Fruit fly (Drosophila melanogaster) whole organism, embryonic: ENCODE data around the gene slpr.
A peak's percentile ranks its signal among the peaks of the same experiment; 100 is the strongest.

Source experiments
- Aef1 ChIP-seq: fragments of 200-800 bp; sonication (Bioruptor generic); IDR thresholded peaks from 3 replicates; pipeline ENCODE4 v1.3.6; 2022; ENCODE audit warnings: missing biosample characterization, missing genetic modification characterization
- CG10543 ChIP-seq: fragments of 200-800 bp; sonication (Bioruptor generic); optimal IDR thresholded peaks from 3 replicates; lab custom pipeline; 2017; ENCODE audit warnings: missing biosample characterization, mild to moderate bottlenecking, missing genetic modification characterization, moderate library complexity
- CG10654 ChIP-seq: fragments of 200-800 bp; sonication (Bioruptor generic); optimal IDR thresholded peaks from 2 replicates; lab custom pipeline; 2016; ENCODE audit warnings: missing biosample characterization, missing genetic modification characterization
- CG11504 ChIP-seq: fragments of 200-800 bp; sonication (Bioruptor generic); optimal IDR thresholded peaks from 3 replicates; lab custom pipeline; 2019; ENCODE audit warnings: missing biosample characterization, mild to moderate bottlenecking, missing genetic modification characterization, moderate library complexity
- CG11723 ChIP-seq: fragments of 200-800 bp; sonication (Bioruptor generic); optimal IDR thresholded peaks from 2 replicates; lab custom pipeline; 2017; ENCODE audit warnings: missing biosample characterization, mild to moderate bottlenecking, missing genetic modification characterization
- CG12391 ChIP-seq: fragments of 200-800 bp; sonication (Bioruptor generic); optimal IDR thresholded peaks from 3 replicates; lab custom pipeline; 2018; ENCODE audit warnings: missing biosample characterization, mild to moderate bottlenecking, missing genetic modification characterization, moderate library complexity
- CG12659 ChIP-seq: fragments of 200-800 bp; sonication (Bioruptor generic); optimal IDR thresholded peaks from 3 replicates; lab custom pipeline; 2017; ENCODE audit warnings: mild to moderate bottlenecking, missing biosample characterization, missing genetic modification reagents, missing genetic modification characterization
- CG13424 ChIP-seq: fragments of 200-800 bp; sonication (Bioruptor generic); optimal IDR thresholded peaks from 2 replicates; lab custom pipeline; 2019; ENCODE audit warnings: missing biosample characterization, mild to moderate bottlenecking, missing genetic modification characterization, moderate library complexity
- CG13775 ChIP-seq: fragments of 200-800 bp; sonication (Bioruptor generic); optimal IDR thresholded peaks from 3 replicates; lab custom pipeline; 2017; ENCODE audit warnings: missing biosample characterization, mild to moderate bottlenecking, missing genetic modification characterization
- CG15011 ChIP-seq: fragments of 200-800 bp; sonication (Bioruptor generic); optimal IDR thresholded peaks from 3 replicates; lab custom pipeline; 2018; ENCODE audit warnings: missing biosample characterization, mild to moderate bottlenecking, missing genetic modification characterization
- CG16815 ChIP-seq: fragments of 200-800 bp; sonication (Bioruptor generic); optimal IDR thresholded peaks from 3 replicates; lab custom pipeline; 2017; ENCODE audit warnings: missing biosample characterization, mild to moderate bottlenecking, missing genetic modification characterization
- CG17912 ChIP-seq: fragments of 200-800 bp; sonication (Bioruptor generic); optimal IDR thresholded peaks from 2 replicates; lab custom pipeline; 2018; ENCODE audit warnings: missing biosample characterization, mild to moderate bottlenecking, missing genetic modification characterization
- CG1792 ChIP-seq: fragments of 200-800 bp; sonication (Bioruptor generic); optimal IDR thresholded peaks from 2 replicates; lab custom pipeline; 2016; ENCODE audit warnings: missing biosample characterization, missing genetic modification characterization
- CG18262 ChIP-seq: fragments of 200-800 bp; optimal IDR thresholded peaks from 3 replicates; lab custom pipeline; 2019; ENCODE audit warnings: missing biosample characterization, mild to moderate bottlenecking, missing genetic modification characterization, moderate library complexity
- CG1832 ChIP-seq: fragments of 200-800 bp; sonication (Bioruptor generic); optimal IDR thresholded peaks from 2 replicates; lab custom pipeline; 2017; ENCODE audit warnings: missing biosample characterization, mild to moderate bottlenecking, missing genetic modification characterization, inconsistent platforms
- CG2678 ChIP-seq: fragments of 200-800 bp; sonication (Bioruptor generic); optimal IDR thresholded peaks from 3 replicates; lab custom pipeline; 2019; ENCODE audit warnings: missing biosample characterization, mild to moderate bottlenecking, missing genetic modification characterization, moderate library complexity
- CG30403 ChIP-seq: fragments of 200-800 bp; sonication (Bioruptor generic); optimal IDR thresholded peaks from 3 replicates; lab custom pipeline; 2016; ENCODE audit warnings: missing biosample characterization, missing genetic modification characterization
- CG31441 ChIP-seq: fragments of 200-800 bp; sonication (Bioruptor generic); IDR thresholded peaks from 2 replicates; pipeline ENCODE4 v1.3.6; 2022; ENCODE audit warnings: missing biosample characterization, missing genetic modification characterization
- CG3281 ChIP-seq: fragments of 200-800 bp; sonication (Bioruptor generic); optimal IDR thresholded peaks from 3 replicates; lab custom pipeline; 2017; ENCODE audit warnings: missing biosample characterization, mild to moderate bottlenecking, missing genetic modification characterization
- CG7556 ChIP-seq: fragments of 200-800 bp; sonication (Bioruptor generic); optimal IDR thresholded peaks from 2 replicates; lab custom pipeline; 2017; ENCODE audit warnings: missing biosample characterization, mild to moderate bottlenecking, missing genetic modification characterization
- CG9437 ChIP-seq: fragments of 200-800 bp; sonication (Bioruptor generic); optimal IDR thresholded peaks from 2 replicates; lab custom pipeline; 2018; ENCODE audit warnings: missing biosample characterization, mild to moderate bottlenecking, missing genetic modification characterization
- CG9727 ChIP-seq: fragments of 200-800 bp; sonication (Bioruptor generic); optimal IDR thresholded peaks from 3 replicates; lab custom pipeline; 2017; ENCODE audit warnings: missing biosample characterization, mild to moderate bottlenecking, missing genetic modification characterization
- CG9797 ChIP-seq: fragments of 200-800 bp; sonication (Bioruptor generic); optimal IDR thresholded peaks from 3 replicates; lab custom pipeline; 2018; ENCODE audit warnings: missing biosample characterization, mild to moderate bottlenecking, missing genetic modification characterization
- CoRest ChIP-seq: fragments of 200-800 bp; sonication (Bioruptor generic); optimal IDR thresholded peaks from 3 replicates; lab custom pipeline; 2018; ENCODE audit warnings: missing biosample characterization, mild to moderate bottlenecking, missing genetic modification characterization, moderate library complexity
- Deaf1 ChIP-seq: fragments of 200-800 bp; optimal IDR thresholded peaks from 3 replicates; lab custom pipeline; 2019; ENCODE audit warnings: missing biosample characterization, mild to moderate bottlenecking, missing genetic modification characterization, moderate library complexity
- H2.0 ChIP-seq: fragments of 200-800 bp; sonication (Bioruptor generic); IDR thresholded peaks from 2 replicates; pipeline ENCODE4 v1.3.6; 2022; ENCODE audit warnings: missing biosample characterization, missing genetic modification characterization
- Hr51 ChIP-seq, 2 experiments: fragments of 200-800 bp; sonication (Bioruptor generic); optimal IDR thresholded peaks; 2 replicates in 1 of 2; 3 replicates in 1 of 2; lab custom pipeline; 2016 to 2018; ENCODE audit warnings: missing biosample characterization in 2 of 2, missing genetic modification characterization in 2 of 2, mild to moderate bottlenecking in 1 of 2, moderate library complexity in 1 of 2
- MTF-1 ChIP-seq: fragments of 200-800 bp; sonication (Bioruptor generic); optimal IDR thresholded peaks from 2 replicates; lab custom pipeline; 2018; ENCODE audit warnings: missing biosample characterization, mild to moderate bottlenecking, missing genetic modification characterization, borderline replicate concordance
- Mad ChIP-seq: fragments of 200-800 bp; sonication (Bioruptor generic); optimal IDR thresholded peaks from 2 replicates; lab custom pipeline; 2016; ENCODE audit warnings: missing biosample characterization, missing genetic modification characterization
- Med ChIP-seq: fragments of 200-800 bp; sonication (Bioruptor generic); peaks from one replicate; lab custom pipeline; 2016; ENCODE audit warnings: missing biosample characterization, missing genetic modification characterization, mild to moderate bottlenecking, inconsistent platforms, moderate library complexity
- Meics ChIP-seq: fragments of 200-800 bp; sonication (Bioruptor generic); optimal IDR thresholded peaks from 2 replicates; lab custom pipeline; 2017; ENCODE audit warnings: missing biosample characterization, mild to moderate bottlenecking, missing genetic modification characterization
- Nf-YC ChIP-seq: fragments of 200-800 bp; optimal IDR thresholded peaks from 3 replicates; lab custom pipeline; 2019; ENCODE audit warnings: missing biosample characterization, mild to moderate bottlenecking, missing genetic modification characterization, moderate library complexity
- Ravus ChIP-seq: fragments of 200-800 bp; sonication (Bioruptor generic); IDR thresholded peaks from 2 replicates; pipeline ENCODE4 v1.3.6; 2022; ENCODE audit warnings: missing biosample characterization, missing genetic modification characterization
- Sox100B ChIP-seq: fragments of 200-800 bp; sonication (Bioruptor generic); optimal IDR thresholded peaks from 3 replicates; lab custom pipeline; 2018; ENCODE audit warnings: missing biosample characterization, mild to moderate bottlenecking, missing genetic modification characterization
- Ssrp ChIP-seq: fragments of 200-800 bp; sonication (Bioruptor generic); optimal IDR thresholded peaks from 2 replicates; lab custom pipeline; 2018; ENCODE audit warnings: missing biosample characterization, mild to moderate bottlenecking, missing genetic modification characterization, moderate library complexity
- az2 ChIP-seq: fragments of 200-800 bp; sonication (Bioruptor generic); optimal IDR thresholded peaks from 3 replicates; lab custom pipeline; 2016; ENCODE audit warnings: missing biosample characterization, missing genetic modification characterization
- fd3F ChIP-seq: fragments of 200-800 bp; sonication (Bioruptor generic); optimal IDR thresholded peaks from 2 replicates; lab custom pipeline; 2018; ENCODE audit warnings: missing biosample characterization, mild to moderate bottlenecking, missing genetic modification characterization, moderate library complexity
- grau ChIP-seq: fragments of 200-800 bp; optimal IDR thresholded peaks from 3 replicates; lab custom pipeline; 2019; ENCODE audit warnings: missing biosample characterization, mild to moderate bottlenecking, missing genetic modification characterization, moderate library complexity
- h ChIP-seq: fragments of >200 bp; optimal IDR thresholded peaks from 2 replicates; lab custom pipeline; 2017
- hbn ChIP-seq: fragments of 200-800 bp; sonication (Bioruptor generic); IDR thresholded peaks from 2 replicates; pipeline ENCODE4 v1.3.6; 2022; ENCODE audit warnings: missing biosample characterization, missing genetic modification characterization; ENCODE audit not compliant: partially characterized antibody
- lola ChIP-seq, 3 experiments: fragments of >200 bp in 2 of 3; fragments of 200-800 bp in 1 of 3; sonication (Bioruptor generic) in 1 of 3; optimal IDR thresholded peaks; 2 replicates each; lab custom pipeline; 2017 to 2019; ENCODE audit warnings: missing biosample characterization in 3 of 3, missing genetic modification characterization in 3 of 3, mild to moderate bottlenecking in 1 of 3, moderate library complexity in 1 of 3
- nmo ChIP-seq: fragments of 200-800 bp; sonication (Bioruptor generic); optimal IDR thresholded peaks from 2 replicates; lab custom pipeline; 2018; ENCODE audit warnings: missing biosample characterization, mild to moderate bottlenecking, missing genetic modification characterization, moderate library complexity
- otp ChIP-seq: fragments of 200-800 bp; sonication (Bioruptor generic); IDR thresholded peaks from 3 replicates; pipeline ENCODE4, ENCODE4 v1.3.6; 2022; ENCODE audit warnings: missing biosample characterization, missing genetic modification characterization
- phol ChIP-seq: fragments of 200-800 bp; sonication (Bioruptor generic); optimal IDR thresholded peaks from 3 replicates; lab custom pipeline; 2018; ENCODE audit warnings: missing biosample characterization, mild to moderate bottlenecking, missing genetic modification characterization, moderate library complexity
- row ChIP-seq: fragments of 200-800 bp; sonication (Bioruptor generic); IDR thresholded peaks from 3 replicates; pipeline ENCODE4 v1.3.6; 2022; ENCODE audit warnings: missing biosample characterization, missing genetic modification characterization
- run ChIP-seq: fragments of 200-800 bp; sonication (Bioruptor generic); optimal IDR thresholded peaks from 3 replicates; lab custom pipeline; 2018; ENCODE audit warnings: missing biosample characterization, mild to moderate bottlenecking, missing genetic modification characterization
- sens ChIP-seq: fragments of 200-800 bp; sonication (Bioruptor generic); peaks from one replicate; lab custom pipeline; 2016; ENCODE audit warnings: missing biosample characterization, missing genetic modification characterization
- sr ChIP-seq: fragments of 200-800 bp; sonication (Bioruptor generic); IDR thresholded peaks from 3 replicates; pipeline ENCODE4 v1.3.6; 2022; ENCODE audit warnings: missing biosample characterization, missing genetic modification characterization
- tio ChIP-seq: fragments of 200-800 bp; sonication (Bioruptor generic); optimal IDR thresholded peaks from 2 replicates; lab custom pipeline; 2017; ENCODE audit warnings: missing biosample characterization, missing genetic modification characterization, inconsistent platforms
- unpg ChIP-seq: fragments of 200-800 bp; sonication (Bioruptor generic); optimal IDR thresholded peaks from 3 replicates; lab custom pipeline; 2018; ENCODE audit warnings: missing biosample characterization, mild to moderate bottlenecking, missing genetic modification characterization, moderate library complexity

Gene slpr

DNA sequence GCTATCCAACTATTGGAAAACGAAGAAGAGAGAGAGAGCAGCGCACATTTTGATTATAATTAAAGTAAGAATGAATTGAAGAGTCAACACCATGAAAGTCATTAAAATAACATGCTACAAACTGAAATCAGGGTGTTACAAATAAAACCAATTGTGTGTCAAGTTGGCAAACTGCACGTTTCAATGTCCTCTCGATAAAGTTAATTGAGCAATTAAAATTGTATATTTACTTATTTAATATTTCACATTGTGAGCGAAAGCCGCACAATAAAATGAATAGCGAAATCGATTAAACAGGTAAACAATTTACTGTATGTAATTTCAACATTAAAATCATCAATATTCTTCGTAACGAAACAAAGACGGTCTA is 19.2 kb upstream of the slpr start:
- peak; percentile 42 for TF ChIP-seq CoRest (tag; lab: Kevin White, UChicago)
- no peak for TF ChIP-seq CG9797 (GFP tag; lab: Kevin White, UChicago)
- TF ChIP-seq CG9727: peak; percentile 9
- TF ChIP-seq run (tag; lab: Kevin White, UChicago): no peak
- TF ChIP-seq CG3281 (GFP tag; lab: Kevin White, UChicago): peak; percentile 2
- no peak for TF ChIP-seq MTF-1 (GFP tag; lab: Kevin White, UChicago)
- peak in 1 of 3 experiments; percentile 34 for TF ChIP-seq lola (GFP tag; optimal IDR thresholded peaks at IDR 0.05; lab: Kevin White, UChicago)
- TF ChIP-seq tio: peak; percentile 56
- TF ChIP-seq CG13775 (GFP tag; lab: Kevin White, UChicago): peak; percentile 2
- peak; percentile 24 for TF ChIP-seq CG11504 (tag; lab: Kevin White, UChicago)
- TF ChIP-seq fd3F (GFP tag; lab: Kevin White, UChicago): peak; percentile 12
- peak; percentile 20 for TF ChIP-seq Mad
- peak; percentile 28 for TF ChIP-seq phol (tag; lab: Kevin White, UChicago)
- no peak for TF ChIP-seq unpg (GFP tag; lab: Kevin White, UChicago)
- peak; percentile 2 for TF ChIP-seq CG16815
- peak; percentile 39 for TF ChIP-seq grau
- peak; percentile 10 for TF ChIP-seq CG12391
- no peak for TF ChIP-seq hbn (GFP tag; lab: Robert Waterston, UW)
- peak; percentile 6 for TF ChIP-seq nmo (GFP tag; lab: Kevin White, UChicago)
- TF ChIP-seq Sox100B (GFP tag; lab: Kevin White, UChicago): peak; percentile 46
- no peak for TF ChIP-seq Aef1 (GFP tag; lab: Robert Waterston, UW)
- peak; percentile 2 for TF ChIP-seq CG12659
- TF ChIP-seq Ssrp (tag; lab: Kevin White, UChicago): no peak
- no peak for TF ChIP-seq h (lab: Kevin White, UChicago)
- TF ChIP-seq Ravus (GFP tag; lab: Robert Waterston, UW): no peak
- peak; percentile 30 for TF ChIP-seq Meics (GFP tag; lab: Kevin White, UChicago)
- TF ChIP-seq Med (GFP tag; lab: Kevin White, UChicago): peak; percentile 34
- peak; percentile 27; the same call in 1 of the 2 replicates for TF ChIP-seq CG31441
- no peak for TF ChIP-seq CG1792
- TF ChIP-seq CG13424: peak; percentile 40
- peak; percentile 34 for TF ChIP-seq CG2678 (tag; lab: Kevin White, UChicago)
- no peak for TF ChIP-seq Deaf1 (tag; lab: Kevin White, UChicago)
- peak; percentile 4 for TF ChIP-seq CG15011 (GFP tag; lab: Kevin White, UChicago)
- TF ChIP-seq CG9437 (GFP tag; lab: Kevin White, UChicago): peak; percentile 44
- TF ChIP-seq Hr51 (GFP tag; optimal IDR thresholded peaks at IDR 0.05; lab: Kevin White, UChicago): peak in 1 of 2 experiments; percentile 44
- no peak for TF ChIP-seq CG10654
- TF ChIP-seq CG17912 (GFP tag; lab: Kevin White, UChicago): no peak
- TF ChIP-seq sr: no peak
- no peak for TF ChIP-seq Nf-YC (tag; lab: Kevin White, UChicago)
- TF ChIP-seq otp (GFP tag; lab: Robert Waterston, UW): 0 out of 3 replicates have a peak, but pooled peaks have one; percentile 14
- peak; percentile 4 for TF ChIP-seq CG11723
- TF ChIP-seq CG18262: peak; percentile 35
- no peak for TF ChIP-seq CG10543
- TF ChIP-seq H2.0: 0 out of 2 replicates have a peak, but pooled peaks have one; percentile 15
- peak; percentile 43; the same call in 1 of the 3 replicates for TF ChIP-seq row
- TF ChIP-seq az2 (GFP tag; lab: Kevin White, UChicago): peak; percentile 23
- peak; percentile 27 for TF ChIP-seq CG30403 (GFP tag; lab: Kevin White, UChicago)
- peak; percentile 85 for TF ChIP-seq sens (GFP tag; lab: Kevin White, UChicago)
- TF ChIP-seq CG1832 (GFP tag; lab: Kevin White, UChicago): no peak
- peak; percentile 43 for TF ChIP-seq CG7556 (GFP tag; lab: Kevin White, UChicago)
